Worm (Caenorhabditis elegans) whole organism, L4 larva: ENCODE measurements around the gene aakg-5.

Experiments used
- D1046.2 ChIP-seq: fragments of 200-800 bp; sonication (Bioruptor generic); IDR thresholded peaks from 2 replicates; pipeline ENCODE4 v1.3.6; 2022; ENCODE audit warnings: missing genetic modification characterization, missing compliant biosample characterization
- F26F4.8 ChIP-seq: fragments of 200-800 bp; sonication (Bioruptor generic); conservative IDR thresholded peaks from 2 replicates; pipeline ENCODE4 v1.3.6; 2022; ENCODE audit warnings: missing genetic modification characterization, missing compliant biosample characterization
- aha-1 ChIP-seq: fragments of 150-350 bp; peaks from one replicate; lab custom pipeline; 2014; ENCODE audit warnings: missing biosample characterization, missing genetic modification characterization
- arid-1 ChIP-seq: fragments of 200-800 bp; sonication (Bioruptor generic); conservative IDR thresholded peaks from 2 replicates; pipeline ENCODE4 v1.3.6; 2022; ENCODE audit warnings: missing genetic modification reagents, missing genetic modification characterization, missing compliant biosample characterization
- ceh-20 ChIP-seq: fragments of 200-800 bp; sonication (Bioruptor generic); IDR thresholded peaks from 2 replicates; pipeline ENCODE4 v1.3.6; 2022; ENCODE audit warnings: missing genetic modification reagents, missing genetic modification characterization, missing compliant biosample characterization
- ceh-32 ChIP-seq: sonication (generic microtip); optimal IDR thresholded peaks from 2 replicates; lab custom pipeline; 2016; ENCODE audit warnings: mild to moderate bottlenecking, missing genetic modification characterization, missing compliant biosample characterization; ENCODE audit not compliant: poor library complexity
- daf-16 ChIP-seq, 3 experiments: sonication (generic microtip); optimal IDR thresholded peaks; 2 replicates each; lab custom pipeline; 2016 to 2017; ENCODE audit warnings: missing genetic modification characterization in 3 of 3, missing genetic modification reagents in 3 of 3, mild to moderate bottlenecking in 2 of 3, missing compliant biosample characterization in 2 of 3, missing biosample characterization in 1 of 3, moderate library complexity in 1 of 3
- daf-8 ChIP-seq: fragments of 200-800 bp; sonication (Bioruptor generic); IDR thresholded peaks from 2 replicates; pipeline ENCODE4 v1.3.6; 2022; ENCODE audit warnings: missing genetic modification characterization, missing compliant biosample characterization
- dmd-6 ChIP-seq: fragments of 200-800 bp; sonication (Bioruptor generic); IDR thresholded peaks from 2 replicates; pipeline ENCODE4 v1.3.6; 2022; ENCODE audit warnings: missing genetic modification reagents, missing genetic modification characterization, missing compliant biosample characterization
- dpl-1 ChIP-seq: fragments of 150-350 bp; optimal IDR thresholded peaks from 2 replicates; lab custom pipeline; 2014; ENCODE audit warnings: missing biosample characterization, missing genetic modification reagents, missing genetic modification characterization
- duxl-1 ChIP-seq: sonication (generic microtip); optimal IDR thresholded peaks from 2 replicates; lab custom pipeline; 2016; ENCODE audit warnings: mild to moderate bottlenecking, missing genetic modification characterization, moderate library complexity, missing compliant biosample characterization; ENCODE audit not compliant: poor library complexity
- egl-27 ChIP-seq: sonication (generic microtip); optimal IDR thresholded peaks from 3 replicates; lab custom pipeline; 2017; ENCODE audit warnings: missing biosample characterization, missing genetic modification reagents, missing genetic modification characterization
- fkh-10 ChIP-seq: fragments of 150-350 bp; optimal IDR thresholded peaks from 2 replicates; lab custom pipeline; 2014; ENCODE audit warnings: missing biosample characterization, missing genetic modification reagents, missing genetic modification characterization
- fos-1 ChIP-seq: fragments of 150-350 bp; optimal IDR thresholded peaks from 2 replicates; lab custom pipeline; 2014; ENCODE audit warnings: missing biosample characterization, missing genetic modification characterization
- hlh-11 ChIP-seq: fragments of 200-800 bp; sonication (Bioruptor generic); optimal IDR thresholded peaks from 2 replicates; lab custom pipeline; 2018; ENCODE audit warnings: mild to moderate bottlenecking, missing genetic modification characterization, missing compliant biosample characterization
- hlh-30 ChIP-seq: sonication (generic microtip); optimal IDR thresholded peaks from 2 replicates; lab custom pipeline; 2017; ENCODE audit warnings: antibody characterized with exemption, mild to moderate bottlenecking, missing genetic modification characterization, missing compliant biosample characterization; ENCODE audit not compliant: insufficient read depth
- hmg-1.1 ChIP-seq: fragments of 200-800 bp; sonication (Bioruptor generic); IDR thresholded peaks from 2 replicates; pipeline ENCODE4 v1.3.6; 2022; ENCODE audit warnings: missing genetic modification reagents, missing genetic modification characterization, missing compliant biosample characterization
- lin-15B ChIP-seq: fragments of 150-350 bp; sonication (generic microtip); optimal IDR thresholded peaks from 3 replicates; lab custom pipeline; 2014; ENCODE audit warnings: missing biosample characterization, missing genetic modification characterization
- lin-39 ChIP-seq: fragments of 150-350 bp; optimal IDR thresholded peaks from 2 replicates; lab custom pipeline; 2014; ENCODE audit warnings: missing biosample characterization, missing genetic modification reagents, missing genetic modification characterization
- lsy-2 ChIP-seq, 2 experiments: fragments of 150-350 bp in 1 of 2; sonication (generic microtip) in 1 of 2; optimal IDR thresholded peaks; 2 replicates each; lab custom pipeline; 2014 to 2017; ENCODE audit warnings: missing biosample characterization in 2 of 2, missing genetic modification characterization in 2 of 2
- mdl-1 ChIP-seq, 2 experiments: fragments of 150-350 bp in 1 of 2; sonication (generic microtip) in 1 of 2; optimal IDR thresholded peaks; 2 replicates each; lab custom pipeline; 2014 to 2017; ENCODE audit warnings: missing biosample characterization in 2 of 2, missing genetic modification characterization in 2 of 2
- mep-1 ChIP-seq: fragments of 150-350 bp; sonication (generic microtip); optimal IDR thresholded peaks from 3 replicates; lab custom pipeline; 2014; ENCODE audit warnings: missing biosample characterization, missing genetic modification characterization
- mxl-3 ChIP-seq: fragments of 200-800 bp; sonication (Bioruptor generic); optimal IDR thresholded peaks from 2 replicates; lab custom pipeline; 2018; ENCODE audit warnings: mild to moderate bottlenecking, missing genetic modification characterization, missing compliant biosample characterization
- nhr-10 ChIP-seq: fragments of 150-350 bp; optimal IDR thresholded peaks from 2 replicates; lab custom pipeline; 2014; ENCODE audit warnings: missing biosample characterization, missing genetic modification characterization
- nhr-11 ChIP-seq: fragments of 150-350 bp; optimal IDR thresholded peaks from 2 replicates; lab custom pipeline; 2014; ENCODE audit warnings: missing biosample characterization, missing genetic modification characterization
- nhr-237 ChIP-seq: sonication (generic microtip); optimal IDR thresholded peaks from 2 replicates; lab custom pipeline; 2017; ENCODE audit warnings: missing biosample characterization, missing genetic modification characterization
- nhr-25 ChIP-seq: sonication (generic microtip); optimal IDR thresholded peaks from 2 replicates; lab custom pipeline; 2017; ENCODE audit warnings: missing genetic modification characterization, mild to moderate bottlenecking, missing compliant biosample characterization, antibody characterized with exemption, moderate library complexity, borderline replicate concordance; ENCODE audit not compliant: insufficient read depth
- nhr-28 ChIP-seq: fragments of 150-350 bp; optimal IDR thresholded peaks from 2 replicates; lab custom pipeline; 2014; ENCODE audit warnings: missing biosample characterization, missing genetic modification characterization
- nhr-42 ChIP-seq: fragments of 200-800 bp; sonication (Bioruptor generic); IDR thresholded peaks from 2 replicates; pipeline ENCODE4 v1.3.6; 2022; ENCODE audit warnings: missing genetic modification characterization, missing compliant biosample characterization
- nhr-76 ChIP-seq: fragments of 150-350 bp; optimal IDR thresholded peaks from 2 replicates; lab custom pipeline; 2014; ENCODE audit warnings: missing biosample characterization, missing genetic modification characterization
- rbr-2 ChIP-seq: sonication (generic microtip); optimal IDR thresholded peaks from 2 replicates; lab custom pipeline; 2016; ENCODE audit warnings: missing genotype, missing genetic modification characterization, missing compliant biosample characterization
- skn-1 ChIP-seq: fragments of 150-350 bp; optimal IDR thresholded peaks from 2 replicates; lab custom pipeline; 2014; ENCODE audit warnings: missing biosample characterization, missing genetic modification characterization
- tag-97 ChIP-seq: fragments of 200-800 bp; sonication (Bioruptor generic); IDR thresholded peaks from 2 replicates; pipeline ENCODE4 v1.3.6; 2022; ENCODE audit warnings: missing genetic modification characterization, missing compliant biosample characterization
- unc-39 ChIP-seq: sonication (generic microtip); optimal IDR thresholded peaks from 2 replicates; lab custom pipeline; 2017; ENCODE audit warnings: missing biosample characterization, missing genetic modification characterization
- unc-62 ChIP-seq, 3 experiments: fragments of 150-350 bp in 1 of 3; sonication (generic microtip); optimal IDR thresholded peaks in 2 of 3; peaks in 1 of 3; 1 replicate in 1 of 3; 2 replicates in 2 of 3; lab custom pipeline; 2014 to 2017; ENCODE audit warnings: missing biosample characterization in 3 of 3, missing genetic modification characterization in 3 of 3, missing genetic modification reagents in 3 of 3, missing genotype in 1 of 3

Gene aakg-5

DNA sequence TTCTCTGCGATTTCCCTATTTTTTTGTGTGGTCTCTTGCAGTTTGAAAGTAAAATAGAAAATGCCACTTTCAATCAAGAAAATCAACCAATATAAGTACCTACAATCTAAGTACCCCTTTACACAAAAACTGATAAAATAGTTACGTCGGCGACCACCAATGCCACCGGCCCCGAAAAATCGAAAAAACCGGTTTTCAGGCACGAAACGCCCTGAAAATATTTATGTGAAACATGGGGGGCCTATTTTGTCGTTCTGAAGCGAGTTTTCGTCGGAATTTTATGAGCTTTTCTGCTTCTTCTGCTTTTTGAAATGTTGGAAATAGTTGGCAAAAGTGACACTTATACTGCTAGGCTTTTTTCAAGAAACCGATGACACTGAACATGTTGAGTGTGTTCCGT is 13.7 kb upstream of the aakg-5 start:
- no peak for TF ChIP-seq daf-8 (GFP tag; lab: Robert Waterston, UW)

DNA sequence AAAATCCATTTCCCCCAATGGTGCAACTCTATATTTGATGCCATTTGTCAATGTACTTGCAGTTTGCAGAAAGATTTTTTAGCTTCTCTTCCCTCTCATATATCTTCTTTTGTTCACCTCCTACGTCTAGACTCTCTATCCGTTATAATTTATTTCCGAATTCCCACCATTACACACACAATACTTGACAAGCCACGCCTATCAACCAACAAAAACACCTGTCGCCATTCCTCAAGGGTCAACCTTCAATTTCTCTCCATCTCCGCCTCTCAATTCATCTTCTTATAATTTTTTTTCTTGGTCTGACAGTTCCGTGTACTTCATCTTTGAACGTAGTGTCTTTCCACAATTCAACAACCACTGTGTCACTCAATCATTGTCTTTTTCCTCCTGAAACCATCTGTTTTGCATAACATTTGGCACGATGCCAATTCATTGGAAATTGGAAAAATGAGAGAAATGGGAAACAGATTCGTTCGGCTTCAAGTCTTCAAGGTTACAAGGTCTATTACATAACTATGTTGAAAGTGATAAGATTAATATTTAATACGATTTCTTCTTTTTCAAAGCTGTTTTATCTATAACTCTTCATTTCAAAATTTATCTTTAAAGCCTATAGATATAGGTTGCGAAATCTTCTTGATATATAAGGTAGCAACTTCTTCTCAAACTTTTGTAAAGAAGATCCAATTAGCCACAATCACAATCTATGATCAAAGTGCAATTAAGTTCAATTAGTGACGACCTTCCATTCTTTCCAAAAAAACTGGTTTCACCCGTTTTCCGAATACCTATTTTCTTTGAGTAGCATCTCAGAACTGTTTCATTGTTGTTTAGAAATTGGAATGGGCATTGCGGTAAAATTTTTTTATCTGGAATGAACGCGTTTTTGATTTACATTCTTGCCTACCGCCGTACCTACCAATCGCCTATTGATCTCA is 12.0 kb upstream of the aakg-5 start:
- TF ChIP-seq fos-1 (tag; lab: Kevin White, UChicago): no peak
- TF ChIP-seq unc-62 (GFP tag; optimal IDR thresholded peaks at IDR 0.05 in 1 of 2; lab: Kevin White, UChicago): peak in 1 of 2 experiments; percentile 99
- no peak for TF ChIP-seq unc-62 (tag; optimal IDR thresholded peaks at IDR 0.05; lab: Kevin White, UChicago)
- TF ChIP-seq, all 104 proteins: peak for 1

DNA sequence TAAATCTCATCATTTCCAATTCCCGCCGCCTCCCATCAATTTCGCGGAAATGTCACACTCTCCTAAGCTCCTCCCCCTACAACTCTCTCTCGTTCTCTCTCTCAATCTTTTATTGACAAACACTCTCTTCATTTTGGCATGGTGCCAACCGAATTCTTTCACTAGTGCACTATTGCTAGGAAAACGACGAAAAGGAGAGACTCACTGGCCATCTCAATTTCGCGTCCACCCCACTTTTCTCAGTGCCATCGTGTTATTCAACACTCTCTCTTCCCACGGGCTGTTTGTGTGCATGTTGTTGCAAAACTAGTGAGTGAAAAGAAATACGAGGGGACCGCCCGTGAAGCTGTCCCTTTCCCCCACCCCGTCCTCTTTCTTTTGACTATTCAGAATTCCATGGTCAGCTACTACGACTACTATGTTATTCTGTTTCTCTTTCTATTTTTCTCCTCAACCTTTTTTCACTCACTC is 10.0 kb upstream of the aakg-5 start:
- peak; percentile 9 for TF ChIP-seq fkh-10 (GFP tag; lab: Kevin White, UChicago)
- TF ChIP-seq nhr-11 (tag; lab: Kevin White, UChicago): peak; percentile 89
- no peak for TF ChIP-seq nhr-237 (tag; lab: Kevin White, UChicago)
- TF ChIP-seq unc-62 (GFP tag; optimal IDR thresholded peaks at IDR 0.05 in 1 of 2; lab: Kevin White, UChicago): peak in 1 of 2 experiments; percentile 98
- TF ChIP-seq unc-62 (tag; optimal IDR thresholded peaks at IDR 0.05; lab: Kevin White, UChicago): no peak
- TF ChIP-seq duxl-1: no peak
- TF ChIP-seq F26F4.8 (GFP tag; lab: Robert Waterston, UW): no peak
- TF ChIP-seq mxl-3 (GFP tag; lab: Kevin White, UChicago): peak; percentile 18
- peak; percentile 14 for TF ChIP-seq nhr-28 (tag; lab: Kevin White, UChicago)
- 0 out of 2 replicates have a peak, but pooled peaks have one; percentile 50 for TF ChIP-seq ceh-20 (GFP tag; lab: Robert Waterston, UW)
- peak in 1 of 2 experiments; percentile 9 for TF ChIP-seq lsy-2 (tag; optimal IDR thresholded peaks at IDR 0.05; lab: Kevin White, UChicago)
- peak in 1 of 2 experiments; percentile 18 for TF ChIP-seq mdl-1 (tag; optimal IDR thresholded peaks at IDR 0.05; lab: Kevin White, UChicago)
- TF ChIP-seq hlh-11 (tag; lab: Kevin White, UChicago): peak; percentile 42
- TF ChIP-seq lin-39 (tag; lab: Kevin White, UChicago): peak; percentile 22
- peak in 1 of 2 experiments; percentile 88 for TF ChIP-seq daf-16 (GFP tag; optimal IDR thresholded peaks at IDR 0.05; lab: Kevin White, UChicago)
- TF ChIP-seq daf-16 (tag; optimal IDR thresholded peaks at IDR 0.05; lab: Kevin White, UChicago): no peak
- peak; percentile 9 for TF ChIP-seq dpl-1 (GFP tag; lab: Kevin White, UChicago)
- TF ChIP-seq nhr-42 (GFP tag; lab: Robert Waterston, UW): no peak
- no peak for TF ChIP-seq nhr-76
- peak; percentile 54 for TF ChIP-seq rbr-2
- TF ChIP-seq hlh-30 (tag; lab: Kevin White, UChicago): peak; percentile 1
- peak; percentile 51; the same call in 1 of the 2 replicates for TF ChIP-seq hmg-1.1 (GFP tag; lab: Robert Waterston, UW)
- TF ChIP-seq nhr-10 (tag; lab: Kevin White, UChicago): no peak

DNA sequence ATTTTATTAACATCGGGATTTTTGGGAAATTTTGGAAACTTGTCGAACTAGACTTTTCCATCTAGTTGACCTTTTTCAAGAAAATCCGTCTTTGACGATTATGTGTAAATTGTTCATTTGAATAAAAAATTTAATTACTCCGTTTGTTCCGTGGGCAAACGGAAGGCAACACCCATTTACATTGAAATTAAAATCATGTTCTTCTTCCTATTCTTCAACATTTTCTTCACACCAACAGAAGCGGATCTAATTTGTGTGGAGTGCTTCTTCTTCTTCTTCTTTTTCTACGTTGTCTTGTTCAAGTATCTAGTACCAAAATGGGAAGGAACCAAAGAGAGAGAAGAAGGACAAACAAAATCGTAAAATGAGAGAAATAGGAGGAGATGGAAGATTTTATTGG is 7.5 kb upstream of the aakg-5 start:
- no peak for TF ChIP-seq egl-27 (tag; lab: Kevin White, UChicago)
- no peak for TF ChIP-seq dmd-6
- TF ChIP-seq aha-1 (tag; lab: Kevin White, UChicago): no peak
- TF ChIP-seq F26F4.8 (GFP tag; lab: Robert Waterston, UW): no peak
- no peak for TF ChIP-seq ceh-32 (tag; lab: Kevin White, UChicago)
- TF ChIP-seq lin-15B (tag; lab: Kevin White, UChicago): no peak
- no peak for TF ChIP-seq arid-1
- TF ChIP-seq nhr-76: no peak
- no peak for TF ChIP-seq mep-1 (tag; lab: Kevin White, UChicago)
- no peak for TF ChIP-seq skn-1 (tag; lab: Kevin White, UChicago)
- TF ChIP-seq D1046.2: no peak
- no peak for TF ChIP-seq daf-8 (GFP tag; lab: Robert Waterston, UW)
- no peak for TF ChIP-seq nhr-25 (tag; lab: Kevin White, UChicago)
- TF ChIP-seq tag-97: no peak
- TF ChIP-seq unc-39 (tag; lab: Kevin White, UChicago): no peak
- no peak for TF ChIP-seq dpl-1 (GFP tag; lab: Kevin White, UChicago)
